Worm (Caenorhabditis elegans): Measurements from ENCODE around the gene bir-2.

bir-2 gene

DNA sequence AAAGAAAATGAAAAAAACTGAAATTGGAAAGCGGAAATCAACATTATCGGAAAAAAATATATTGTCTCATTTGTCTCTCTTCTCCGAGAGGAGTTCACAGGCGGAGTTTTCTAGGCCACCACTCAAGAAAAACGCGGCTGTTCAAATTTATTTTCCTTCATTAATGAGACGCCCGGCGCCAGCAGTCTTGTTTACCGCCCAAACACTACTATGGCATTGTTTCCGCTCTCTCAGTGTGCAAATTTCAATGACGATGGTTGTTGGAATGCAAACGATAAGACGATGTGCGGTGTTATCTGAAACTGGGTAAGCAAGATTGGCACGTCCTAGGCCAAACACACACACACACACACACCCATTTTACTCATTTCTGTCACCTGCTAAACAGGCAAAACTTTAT lies 11.9 kb upstream of the bir-2 start, which contains the start of gene cav-2 (continued):
- TF ChIP-seq ceh-8 (GFP tag; optimal IDR thresholded peaks at IDR 0.05), result peak; percentile 64
- TF ChIP-seq dpl-1 (GFP tag; optimal IDR thresholded peaks at IDR 0.05), result peak; percentile 92 to 99 (median 96)
- TF ChIP-seq nhr-237 (tag; optimal IDR thresholded peaks at IDR 0.05), result peak; percentile 56
- TF ChIP-seq snpc-4 (tag; optimal IDR thresholded peaks at IDR 0.05), result peak; percentile 33
- peak; percentile 86 for TF ChIP-seq pqm-1 (tag; optimal IDR thresholded peaks at IDR 0.05)
- TF ChIP-seq lir-3 (tag; optimal IDR thresholded peaks at IDR 0.05; ENCODE audit: poor library complexity), result peak; percentile 96
- no peak for TF ChIP-seq aly-2 (tag; optimal IDR thresholded peaks at IDR 0.05)
- TF ChIP-seq ama-1 (optimal IDR thresholded peaks at IDR 0.05), result no peak
- no peak for TF ChIP-seq tlp-1 (tag; optimal IDR thresholded peaks at IDR 0.05)
- peak; percentile 96 for TF ChIP-seq lin-35 (GFP tag; optimal IDR thresholded peaks at IDR 0.05)
- peak; percentile 66 for TF ChIP-seq Y116A8C.19 (tag; optimal IDR thresholded peaks at IDR 0.05; ENCODE audit: borderline replicate concordance)
- TF ChIP-seq ztf-11 (tag; optimal IDR thresholded peaks at IDR 0.05), result peak in 1 of 2 experiments; percentile 97
- peak; percentile 61 for TF ChIP-seq efl-3 (GFP tag; optimal IDR thresholded peaks at IDR 0.05)
- TF ChIP-seq sox-4 (tag; optimal IDR thresholded peaks at IDR 0.05), result peak; percentile 92
- TF ChIP-seq zip-4 (GFP tag; optimal IDR thresholded peaks at IDR 0.05), result peak; percentile 74
- peak; percentile 72 for TF ChIP-seq fos-1 (tag; optimal IDR thresholded peaks at IDR 0.05)
- TF ChIP-seq nhr-84 (tag; optimal IDR thresholded peaks at IDR 0.05), result no peak
- TF ChIP-seq ceh-63 (GFP tag; optimal IDR thresholded peaks at IDR 0.05), result no peak
- TF ChIP-seq skn-1 (tag; optimal IDR thresholded peaks at IDR 0.05), result peak; percentile 42
- peak; percentile 80 for TF ChIP-seq elt-2 (tag; optimal IDR thresholded peaks at IDR 0.05)
- TF ChIP-seq unc-130 (tag; optimal IDR thresholded peaks at IDR 0.05), result peak; percentile 60
- TF ChIP-seq tbx-2 (tag; optimal IDR thresholded peaks at IDR 0.05), result peak; percentile 92
- no peak for TF ChIP-seq nhr-12 (tag; optimal IDR thresholded peaks at IDR 0.05)
- no peak for TF ChIP-seq aha-1 (tag; optimal IDR thresholded peaks at IDR 0.05)
- TF ChIP-seq ceh-90 (tag; optimal IDR thresholded peaks at IDR 0.05), result peak; percentile 97
- no peak for TF ChIP-seq unc-62 (GFP tag; optimal IDR thresholded peaks at IDR 0.05)
- peak; percentile 28 for TF ChIP-seq sup-37 (GFP tag; optimal IDR thresholded peaks at IDR 0.05)
- TF ChIP-seq nhr-76 (tag; optimal IDR thresholded peaks at IDR 0.05), result no peak
- TF ChIP-seq ets-5 (GFP tag; IDR thresholded peaks at IDR 0.05), result no peak
- TF ChIP-seq C34B4.2 (tag; optimal IDR thresholded peaks at IDR 0.05), result peak; percentile 27
- TF ChIP-seq lin-14 (GFP tag; optimal IDR thresholded peaks at IDR 0.05), result peak; percentile 82
- peak; percentile 65 for TF ChIP-seq lin-13 (GFP tag; optimal IDR thresholded peaks at IDR 0.05)
- TF ChIP-seq grh-1 (GFP tag; IDR thresholded peaks at IDR 0.05), result peak; percentile 88
- TF ChIP-seq isw-1 (GFP tag; IDR thresholded peaks at IDR 0.05), result peak; percentile 79
- peak; percentile 10 for TF ChIP-seq nhr-77 (tag; optimal IDR thresholded peaks at IDR 0.05)
- TF ChIP-seq nhr-11 (tag; optimal IDR thresholded peaks at IDR 0.05), result peak; percentile 50
- peak; percentile 96 for TF ChIP-seq dsc-1 (tag; optimal IDR thresholded peaks at IDR 0.05)
- peak; percentile 95 for TF ChIP-seq irx-1 (tag; optimal IDR thresholded peaks at IDR 0.05)
- TF ChIP-seq ceh-82 (tag; optimal IDR thresholded peaks at IDR 0.05), result peak; percentile 67 to 79 (median 76)
- peak; percentile 12 for TF ChIP-seq alr-1 (tag; optimal IDR thresholded peaks at IDR 0.05; ENCODE audit: borderline replicate concordance)
- peak; percentile 99 for TF ChIP-seq pax-3 (tag; optimal IDR thresholded peaks at IDR 0.05)
- TF ChIP-seq mef-2 (tag; optimal IDR thresholded peaks at IDR 0.05), result no peak
- TF ChIP-seq ztf-4 (tag; optimal IDR thresholded peaks at IDR 0.05), result no peak
- peak in 1 of 2 experiments; percentile 50 for TF ChIP-seq mdl-1 (tag; optimal IDR thresholded peaks at IDR 0.05)
- no peak for TF ChIP-seq unc-30 (tag; optimal IDR thresholded peaks at IDR 0.05)
- TF ChIP-seq sptf-1 (tag; optimal IDR thresholded peaks at IDR 0.05), result no peak
- peak; percentile 66 for TF ChIP-seq jun-1 (tag; optimal IDR thresholded peaks at IDR 0.05)
- peak; percentile 86 for TF ChIP-seq mab-9 (GFP tag; IDR thresholded peaks at IDR 0.05)
- TF ChIP-seq hlh-4 (tag; optimal IDR thresholded peaks at IDR 0.05), result peak; percentile 61
- TF ChIP-seq zag-1 (tag; optimal IDR thresholded peaks at IDR 0.05), result no peak
- 0 out of 2 replicates have a peak, but pooled peaks have one; percentile 29 for TF ChIP-seq ceh-88 (GFP tag; IDR thresholded peaks at IDR 0.05)

Measured in whole organism, L1 larva.